Worm (Caenorhabditis elegans) whole organism, L3 larva: ENCODE results near the gene rgs-5.

ENCODE experiments used
- ZK546.5 ChIP-seq: sonication (generic microtip); optimal IDR thresholded peaks from 2 replicates; lab custom pipeline; 2017; ENCODE audit warnings: missing biosample characterization, missing genetic modification characterization
- aly-2 ChIP-seq: fragments of 150-350 bp; optimal IDR thresholded peaks from 2 replicates; lab custom pipeline; 2014; ENCODE audit warnings: missing biosample characterization, missing genetic modification characterization
- ama-1 ChIP-seq: fragments of 150-350 bp; optimal IDR thresholded peaks from 2 replicates; lab custom pipeline; 2018
- ceh-16 ChIP-seq: sonication (generic microtip); optimal IDR thresholded peaks from 2 replicates; lab custom pipeline; 2017; ENCODE audit warnings: missing biosample characterization, missing genetic modification characterization
- ceh-28 ChIP-seq: fragments of 150-350 bp; optimal IDR thresholded peaks from 2 replicates; lab custom pipeline; 2014; ENCODE audit warnings: missing biosample characterization, missing genetic modification reagents, missing genetic modification characterization
- ceh-82 ChIP-seq: fragments of 150-350 bp; optimal IDR thresholded peaks from 2 replicates; lab custom pipeline; 2014; ENCODE audit warnings: missing biosample characterization, missing genetic modification characterization
- ceh-9 ChIP-seq: sonication (generic microtip); optimal IDR thresholded peaks from 2 replicates; lab custom pipeline; 2018; ENCODE audit warnings: missing biosample characterization, missing genetic modification characterization
- daf-12 ChIP-seq: fragments of 150-350 bp; optimal IDR thresholded peaks from 2 replicates; lab custom pipeline; 2014; ENCODE audit warnings: missing biosample characterization, missing genetic modification reagents, missing genetic modification characterization
- egl-27 ChIP-seq: sonication (generic microtip); optimal IDR thresholded peaks from 4 replicates; lab custom pipeline; 2017; ENCODE audit warnings: missing biosample characterization, missing genetic modification reagents, missing genetic modification characterization
- elt-1 ChIP-seq: fragments of 150-350 bp; optimal IDR thresholded peaks from 2 replicates; lab custom pipeline; 2014; ENCODE audit warnings: missing biosample characterization, missing genetic modification characterization
- elt-2 ChIP-seq: sonication (generic microtip); optimal IDR thresholded peaks from 2 replicates; lab custom pipeline; 2016; ENCODE audit warnings: missing genetic modification reagents, mild to moderate bottlenecking, missing genetic modification characterization, missing compliant biosample characterization
- elt-3 ChIP-seq, 3 experiments: fragments of 150-350 bp in 1 of 3; sonication (generic microtip) in 2 of 3; optimal IDR thresholded peaks; 2 replicates in 2 of 3; 4 replicates in 1 of 3; lab custom pipeline; 2014 to 2017; ENCODE audit warnings: missing biosample characterization in 3 of 3, missing genetic modification characterization in 3 of 3
- eor-1 ChIP-seq, 2 experiments: fragments of 150-350 bp; optimal IDR thresholded peaks; 2 replicates each; lab custom pipeline; 2014 to 2018; ENCODE audit warnings: missing biosample characterization in 2 of 2, missing genetic modification characterization in 2 of 2
- fkh-2 ChIP-seq: fragments of 150-350 bp; optimal IDR thresholded peaks from 2 replicates; lab custom pipeline; 2014; ENCODE audit warnings: missing biosample characterization, missing genetic modification reagents, missing genetic modification characterization
- hmg-11 ChIP-seq: sonication (generic microtip); optimal IDR thresholded peaks from 2 replicates; lab custom pipeline; 2016; ENCODE audit warnings: missing genetic modification characterization, missing compliant biosample characterization
- lin-15B ChIP-seq: fragments of 150-350 bp; optimal IDR thresholded peaks from 2 replicates; lab custom pipeline; 2014; ENCODE audit warnings: missing biosample characterization, missing genetic modification characterization
- lin-39 ChIP-seq: fragments of 150-350 bp; optimal IDR thresholded peaks from 2 replicates; lab custom pipeline; 2018; ENCODE audit warnings: missing biosample characterization, missing genetic modification reagents, missing genetic modification characterization
- lsy-12 ChIP-seq: sonication (generic microtip); optimal IDR thresholded peaks from 2 replicates; lab custom pipeline; 2016; ENCODE audit warnings: mild to moderate bottlenecking, missing genetic modification characterization, missing compliant biosample characterization
- nfya-1 ChIP-seq: sonication (generic microtip); optimal IDR thresholded peaks from 2 replicates; lab custom pipeline; 2017; ENCODE audit warnings: missing genetic modification characterization, mild to moderate bottlenecking, missing compliant biosample characterization, antibody characterized with exemption, moderate library complexity; ENCODE audit not compliant: insufficient read depth
- nhr-12 ChIP-seq: fragments of 150-350 bp; optimal IDR thresholded peaks from 2 replicates; lab custom pipeline; 2014; ENCODE audit warnings: missing biosample characterization, missing genetic modification characterization
- nhr-237 ChIP-seq: fragments of 150-350 bp; optimal IDR thresholded peaks from 2 replicates; lab custom pipeline; 2014; ENCODE audit warnings: missing biosample characterization, missing genetic modification characterization
- nhr-25 ChIP-seq: sonication (generic microtip); optimal IDR thresholded peaks from 2 replicates; lab custom pipeline; 2017; ENCODE audit warnings: missing biosample characterization, missing genetic modification characterization
- nhr-28 ChIP-seq: fragments of 150-350 bp; optimal IDR thresholded peaks from 2 replicates; lab custom pipeline; 2014; ENCODE audit warnings: missing biosample characterization, missing genetic modification characterization
- nhr-43 ChIP-seq: sonication (generic microtip); optimal IDR thresholded peaks from 2 replicates; lab custom pipeline; 2016; ENCODE audit warnings: mild to moderate bottlenecking, missing genetic modification characterization, missing compliant biosample characterization; ENCODE audit not compliant: poor library complexity, severe bottlenecking
- nhr-76 ChIP-seq: fragments of 150-350 bp; sonication (generic microtip); optimal IDR thresholded peaks from 5 replicates; lab custom pipeline; 2014; ENCODE audit warnings: missing biosample characterization, missing genetic modification characterization
- pha-4 ChIP-seq: fragments of 150-350 bp; optimal IDR thresholded peaks from 2 replicates; lab custom pipeline; 2014; ENCODE audit warnings: missing biosample characterization, missing genetic modification reagents, missing genetic modification characterization
- pqm-1 ChIP-seq: fragments of 150-350 bp; optimal IDR thresholded peaks from 2 replicates; lab custom pipeline; 2017; ENCODE audit warnings: missing biosample characterization, missing genetic modification characterization, inconsistent platforms
- sea-2 ChIP-seq: fragments of 150-350 bp; sonication (generic microtip); optimal IDR thresholded peaks from 4 replicates; lab custom pipeline; 2014; ENCODE audit warnings: missing biosample characterization, missing genetic modification reagents, missing genetic modification characterization
- skn-1 ChIP-seq: fragments of 150-350 bp; optimal IDR thresholded peaks from 2 replicates; lab custom pipeline; 2014; ENCODE audit warnings: missing biosample characterization, missing genetic modification characterization
- snpc-4 ChIP-seq: fragments of 150-350 bp; optimal IDR thresholded peaks from 2 replicates; lab custom pipeline; 2014; ENCODE audit warnings: missing biosample characterization, missing genetic modification characterization
- unc-62 ChIP-seq: fragments of 150-350 bp; sonication (generic microtip); optimal IDR thresholded peaks from 4 replicates; lab custom pipeline; 2014; ENCODE audit warnings: missing biosample characterization, missing genetic modification reagents, missing genetic modification characterization
- zag-1 ChIP-seq: fragments of 150-350 bp; optimal IDR thresholded peaks from 2 replicates; lab custom pipeline; 2014; ENCODE audit warnings: missing biosample characterization, missing genetic modification characterization
- ztf-11 ChIP-seq: fragments of 150-350 bp; optimal IDR thresholded peaks from 2 replicates; lab custom pipeline; 2014; ENCODE audit warnings: missing biosample characterization, missing genetic modification characterization

The rgs-5 gene

ce11 chrIII:5715467-5715866, 17.1 kb downstream of the rgs-5 start (continued):
- TF ChIP-seq ZK546.5 = no peak
- TF ChIP-seq nhr-76 = no peak
- TF ChIP-seq ceh-16 (tag; lab: Kevin White, UChicago) = no peak
- TF ChIP-seq lsy-12 = no peak
- no peak for TF ChIP-seq zag-1

- TF ChIP-seq elt-2 (tag; lab: Kevin White, UChicago) = peak; percentile 3
- TF ChIP-seq ama-1 (lab: Kevin White, UChicago) = peak; percentile 77
- TF ChIP-seq zag-1 = no peak
- no peak for TF ChIP-seq snpc-4 (tag; lab: Kevin White, UChicago)
- peak; percentile 18 for TF ChIP-seq lsy-12
Measured at ce11 chrIII:5717173-5717748, 18.9 kb downstream of the rgs-5 start.

DNA sequence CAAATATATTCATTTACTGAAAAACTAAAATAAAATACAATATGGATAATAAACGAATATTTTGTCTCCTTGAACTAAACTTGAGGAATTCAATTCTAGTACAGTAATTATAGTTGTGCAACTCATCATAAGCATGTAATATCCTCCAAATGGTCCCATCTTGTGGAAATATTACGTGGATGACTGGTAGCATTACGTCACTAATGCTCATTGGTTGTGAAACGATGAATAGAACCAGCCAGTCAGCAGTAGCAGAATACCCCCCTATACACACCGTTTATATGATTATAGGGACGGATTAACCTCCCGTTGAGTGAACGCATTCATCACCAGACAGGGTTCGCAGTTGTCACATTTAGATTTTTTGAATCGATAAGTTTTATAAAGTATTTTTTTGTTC, 20.0 kb downstream of the rgs-5 start:
- no peak for TF ChIP-seq fkh-2 (tag; lab: Kevin White, UChicago)
- TF ChIP-seq nhr-43 (tag; lab: Kevin White, UChicago) = no peak
- TF ChIP-seq eor-1 (tag; optimal IDR thresholded peaks at IDR 0.05; lab: Kevin White, UChicago) = no peak
- TF ChIP-seq ZK546.5 = no peak
- no peak for TF ChIP-seq ama-1 (lab: Kevin White, UChicago)
- TF ChIP-seq ceh-28 (tag; lab: Kevin White, UChicago) = no peak
- no peak for TF ChIP-seq zag-1
- TF ChIP-seq aly-2 (tag; lab: Kevin White, UChicago) = no peak
- no peak for TF ChIP-seq ceh-9 (tag; lab: Kevin White, UChicago)
- TF ChIP-seq egl-27 (tag; lab: Kevin White, UChicago) = no peak
- TF ChIP-seq sea-2 (GFP tag; lab: Kevin White, UChicago) = no peak
- TF ChIP-seq nhr-28 (tag; lab: Kevin White, UChicago) = no peak
- no peak for TF ChIP-seq pha-4 (tag; lab: Kevin White, UChicago)
- no peak for TF ChIP-seq elt-2 (tag; lab: Kevin White, UChicago)

DNA sequence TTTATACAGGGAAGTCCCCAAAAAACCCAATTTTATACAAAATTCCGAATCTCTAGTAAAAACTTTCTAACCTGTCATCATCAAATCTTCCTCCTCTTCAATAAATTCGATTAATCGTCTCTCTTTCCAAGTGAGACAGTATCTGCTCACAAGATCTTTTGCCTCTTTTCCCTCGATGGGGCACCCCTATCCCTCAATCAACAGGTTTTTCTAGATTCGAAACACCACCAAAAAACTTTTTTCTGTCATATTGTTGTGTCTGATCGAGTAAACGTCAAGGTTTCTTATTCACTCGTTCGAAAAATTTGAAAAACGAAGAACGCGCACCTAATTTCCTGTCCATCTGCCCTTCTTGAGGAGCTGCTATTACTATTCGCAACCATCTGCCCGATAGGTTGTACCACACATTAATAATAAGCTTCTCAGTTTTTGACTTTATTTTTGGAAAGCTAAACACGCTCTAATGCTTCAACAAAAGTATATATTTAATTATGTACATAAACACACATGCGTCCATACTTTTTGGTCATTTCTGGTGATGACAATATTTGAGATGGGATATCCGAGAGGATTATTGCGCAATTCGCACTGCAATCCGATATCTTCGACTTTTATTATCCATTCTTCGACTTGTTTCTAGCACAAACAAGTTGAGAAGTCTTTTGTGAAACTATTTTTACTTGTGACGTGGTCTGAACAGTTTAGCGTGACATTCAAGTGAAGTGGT, 20.9 kb downstream of the rgs-5 start:
- TF ChIP-seq nhr-25 (tag; lab: Kevin White, UChicago) = peak; percentile 7
- no peak for TF ChIP-seq lin-15B (tag; lab: Kevin White, UChicago)
- TF ChIP-seq elt-1 (tag; lab: Kevin White, UChicago) = peak; percentile 48

- TF ChIP-seq lin-15B (tag; lab: Kevin White, UChicago) = peak; percentile 21
- no peak for TF ChIP-seq lin-39 (tag; lab: Kevin White, UChicago)
Measured at ce11 chrIII:5719832-5720194, 21.5 kb downstream of the rgs-5 start.

- TF ChIP-seq pqm-1 = no peak
- TF ChIP-seq skn-1 (tag; lab: Kevin White, UChicago) = no peak
- TF ChIP-seq unc-62 (GFP tag; lab: Kevin White, UChicago) = no peak
- TF ChIP-seq nhr-28 (tag; lab: Kevin White, UChicago) = no peak
- no peak for TF ChIP-seq hmg-11 (tag; lab: Kevin White, UChicago)
- no peak for TF ChIP-seq elt-3 (tag; optimal IDR thresholded peaks at IDR 0.05; lab: Kevin White, UChicago)
- TF ChIP-seq daf-12 (tag; lab: Kevin White, UChicago) = no peak
- TF ChIP-seq ztf-11 (tag; lab: Kevin White, UChicago) = no peak
- TF ChIP-seq nhr-12 (tag; lab: Kevin White, UChicago) = no peak
- TF ChIP-seq sea-2 (GFP tag; lab: Kevin White, UChicago) = no peak
- TF ChIP-seq nhr-237 = no peak
- TF ChIP-seq nfya-1 (tag; lab: Kevin White, UChicago) = no peak
- no peak for TF ChIP-seq ceh-82 (tag; lab: Kevin White, UChicago)
- no peak for TF ChIP-seq aly-2 (tag; lab: Kevin White, UChicago)
Measured at ce11 chrIII:5720266-5721019, 22.1 kb downstream of the rgs-5 start.
